Worm (Caenorhabditis elegans): Measurements from ENCODE around the gene W03C9.5.
A peak's percentile ranks its signal among the peaks of the same experiment; 100 is the strongest.

W03C9.5 gene

ce11 chrII:11967507-11968127 is at the start of gene W03C9.5 (continued):
- TF ChIP-seq nhr-90 (tag; optimal IDR thresholded peaks at IDR 0.05; ENCODE audit: poor library complexity), result peak; percentile 94
- TF ChIP-seq elt-2 (tag; optimal IDR thresholded peaks at IDR 0.05), result peak; percentile 78
- TF ChIP-seq nhr-77 (tag; optimal IDR thresholded peaks at IDR 0.05), result peak; percentile 90
- no peak for TF ChIP-seq ets-5 (GFP tag; IDR thresholded peaks at IDR 0.05)
- TF ChIP-seq egl-27 (tag; optimal IDR thresholded peaks at IDR 0.05), result peak; percentile 3 to 31
- peak; percentile 95 for TF ChIP-seq mep-1 (tag; optimal IDR thresholded peaks at IDR 0.05)
- peak in 1 of 2 experiments; percentile 98 for TF ChIP-seq mdl-1 (tag; optimal IDR thresholded peaks at IDR 0.05)
- peak; percentile 64 for TF ChIP-seq nhr-11 (tag; optimal IDR thresholded peaks at IDR 0.05)
- TF ChIP-seq swsn-7 (tag; optimal IDR thresholded peaks at IDR 0.05), result peak; percentile 92
- TF ChIP-seq ceh-88 (GFP tag; IDR thresholded peaks at IDR 0.05), result peak; percentile 93
- TF ChIP-seq lin-13 (GFP tag; optimal IDR thresholded peaks at IDR 0.05), result peak; percentile 97
- TF ChIP-seq nhr-20 (tag; optimal IDR thresholded peaks at IDR 0.05), result peak; percentile 96
- TF ChIP-seq nhr-12 (tag; optimal IDR thresholded peaks at IDR 0.05), result no peak
- peak in 3 of 6 experiments; percentile 36 to 88 (median 82) for TF ChIP-seq elt-3 (tag; optimal IDR thresholded peaks at IDR 0.05)
- TF ChIP-seq tlp-1 (tag; optimal IDR thresholded peaks at IDR 0.05), result no peak
- TF ChIP-seq sup-37 (GFP tag; optimal IDR thresholded peaks at IDR 0.05), result peak; percentile 61
- TF ChIP-seq nhr-84 (tag; optimal IDR thresholded peaks at IDR 0.05), result peak; percentile 51
- TF ChIP-seq aly-2 (tag; optimal IDR thresholded peaks at IDR 0.05), result peak; percentile 68
- peak; percentile 60 for TF ChIP-seq F16B12.6 (tag; optimal IDR thresholded peaks at IDR 0.05)
- TF ChIP-seq ztf-4 (tag; optimal IDR thresholded peaks at IDR 0.05), result peak; percentile 82
- TF ChIP-seq xbp-1 (tag; optimal IDR thresholded peaks at IDR 0.05), result peak; percentile 89
- TF ChIP-seq nhr-85 (tag), result peak; percentile 89
- TF ChIP-seq nhr-76 (tag; optimal IDR thresholded peaks at IDR 0.05), result no peak
- TF ChIP-seq hlh-4 (tag; optimal IDR thresholded peaks at IDR 0.05), result no peak
- peak; percentile 94 for TF ChIP-seq lir-3 (tag; optimal IDR thresholded peaks at IDR 0.05; ENCODE audit: poor library complexity)
- TF ChIP-seq alr-1 (tag; optimal IDR thresholded peaks at IDR 0.05; ENCODE audit: borderline replicate concordance), result no peak
- no peak for TF ChIP-seq unc-62 (GFP tag; optimal IDR thresholded peaks at IDR 0.05)
- TF ChIP-seq sox-4 (tag; optimal IDR thresholded peaks at IDR 0.05), result peak; percentile 72
- TF ChIP-seq pax-3 (tag; optimal IDR thresholded peaks at IDR 0.05), result peak; percentile 96
- TF ChIP-seq nhr-47 (tag; optimal IDR thresholded peaks at IDR 0.05), result peak; percentile 96
- TF ChIP-seq hlh-17 (GFP tag; optimal IDR thresholded peaks at IDR 0.05; ENCODE audit: borderline replicate concordance), result no peak
- peak; percentile 92 for TF ChIP-seq dsc-1 (tag; optimal IDR thresholded peaks at IDR 0.05)
- TF ChIP-seq snpc-4 (tag; optimal IDR thresholded peaks at IDR 0.05), result peak; percentile 82

- no peak for TF ChIP-seq hlh-17 (GFP tag; optimal IDR thresholded peaks at IDR 0.05; ENCODE audit: borderline replicate concordance)
- TF ChIP-seq nhr-77 (tag; optimal IDR thresholded peaks at IDR 0.05), result no peak
- no peak for TF ChIP-seq nhr-19 (GFP tag; conservative IDR thresholded peaks at IDR 0.05)
- TF ChIP-seq alr-1 (tag; optimal IDR thresholded peaks at IDR 0.05; ENCODE audit: borderline replicate concordance), result no peak
Measured at ce11 chrII:12008772-12009171, 41.4 kb upstream of the W03C9.5 start, which contains the start of gene glb-29. glb-29 (plus strand) TSS chrII:12009072.

DNA sequence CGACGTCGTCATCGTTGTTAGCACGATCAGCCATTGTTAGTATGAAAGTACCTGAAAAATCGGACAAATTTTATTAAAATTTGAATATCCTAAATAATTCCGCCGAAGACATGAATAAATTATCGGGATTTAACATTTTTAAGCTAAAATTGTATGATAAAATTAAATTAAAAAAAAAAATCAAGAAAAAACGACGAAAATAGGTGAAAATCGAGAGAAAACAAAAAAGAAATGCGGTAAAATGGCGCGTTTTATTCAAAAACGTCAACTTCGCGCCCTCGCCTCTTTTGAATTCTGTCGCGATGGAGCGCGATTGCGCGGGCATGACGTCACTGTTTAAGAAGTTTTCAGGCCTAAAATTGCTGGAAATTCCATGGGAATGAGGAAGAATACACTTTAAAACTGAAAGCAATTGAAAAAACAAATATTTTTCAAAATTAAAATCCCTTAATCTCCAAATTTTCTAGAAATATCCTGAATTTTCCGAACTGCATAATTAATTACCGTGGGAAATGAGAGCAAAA is 39.3 kb upstream of the W03C9.5 start, which contains the start of gene mcm-2:
Gene mcm-2 (minus strand): TSS at position 51 of the 524 bp plus-strand sequence.
- TF ChIP-seq aly-2 (tag; optimal IDR thresholded peaks at IDR 0.05), result no peak
- TF ChIP-seq hlh-17 (GFP tag; optimal IDR thresholded peaks at IDR 0.05; ENCODE audit: borderline replicate concordance), result no peak
- no peak for TF ChIP-seq ceh-63 (GFP tag; optimal IDR thresholded peaks at IDR 0.05)
- no peak for TF ChIP-seq alr-1 (tag; optimal IDR thresholded peaks at IDR 0.05; ENCODE audit: borderline replicate concordance)
- TF ChIP-seq C34B4.2 (tag; optimal IDR thresholded peaks at IDR 0.05), result no peak
- no peak for TF ChIP-seq tlp-1 (tag; optimal IDR thresholded peaks at IDR 0.05)
- TF ChIP-seq nhr-90 (tag; optimal IDR thresholded peaks at IDR 0.05; ENCODE audit: poor library complexity), result peak; percentile 53
- TF ChIP-seq lin-13 (GFP tag; optimal IDR thresholded peaks at IDR 0.05), result peak; percentile 67
- TF ChIP-seq dsc-1 (tag; optimal IDR thresholded peaks at IDR 0.05), result peak; percentile 35
- TF ChIP-seq pax-3 (tag; optimal IDR thresholded peaks at IDR 0.05), result no peak
- TF ChIP-seq egl-27 (tag; optimal IDR thresholded peaks at IDR 0.05), result no peak
- peak; percentile 69 for TF ChIP-seq mep-1 (tag; optimal IDR thresholded peaks at IDR 0.05)
- peak in 2 of 3 experiments; percentile 23 to 68 for TF ChIP-seq ceh-82 (tag; optimal IDR thresholded peaks at IDR 0.05)
- TF ChIP-seq swsn-7 (tag; optimal IDR thresholded peaks at IDR 0.05), result peak; percentile 45
- peak; percentile 72 for TF ChIP-seq nhr-85 (tag)
- TF ChIP-seq efl-1 (optimal IDR thresholded peaks at IDR 0.05), result peak; percentile 90 to 94
- TF ChIP-seq efl-1 (GFP tag; optimal IDR thresholded peaks at IDR 0.05 in 1 of 2), result peak; percentile 89 to 99
- TF ChIP-seq fkh-4 (tag; optimal IDR thresholded peaks at IDR 0.05; ENCODE audit: borderline replicate concordance), result no peak
- peak; percentile 3 for TF ChIP-seq irx-1 (tag; optimal IDR thresholded peaks at IDR 0.05)
- TF ChIP-seq nhr-47 (tag; optimal IDR thresholded peaks at IDR 0.05), result peak; percentile 76
- peak; percentile 56 for TF ChIP-seq C16A3.4 (tag; optimal IDR thresholded peaks at IDR 0.05)
- TF ChIP-seq nhr-237 (tag; optimal IDR thresholded peaks at IDR 0.05), result no peak
- no peak for TF ChIP-seq pag-3 (tag; optimal IDR thresholded peaks at IDR 0.05; ENCODE audit: borderline replicate concordance, insufficient read depth)
- TF ChIP-seq nhr-20 (tag; optimal IDR thresholded peaks at IDR 0.05), result peak; percentile 60
- no peak for TF ChIP-seq nhr-11 (tag; optimal IDR thresholded peaks at IDR 0.05)
- TF ChIP-seq ceh-88 (GFP tag; IDR thresholded peaks at IDR 0.05), result no peak
- TF ChIP-seq egl-13 (tag; optimal IDR thresholded peaks at IDR 0.05), result peak; percentile 10

All from whole organism, L1 larva.